Worm (Caenorhabditis elegans): ENCODE measurements around the gene F17E9.5.
A peak's percentile ranks its signal among the peaks of the same experiment; 100 is the strongest.

The F17E9.5 gene

DNA sequence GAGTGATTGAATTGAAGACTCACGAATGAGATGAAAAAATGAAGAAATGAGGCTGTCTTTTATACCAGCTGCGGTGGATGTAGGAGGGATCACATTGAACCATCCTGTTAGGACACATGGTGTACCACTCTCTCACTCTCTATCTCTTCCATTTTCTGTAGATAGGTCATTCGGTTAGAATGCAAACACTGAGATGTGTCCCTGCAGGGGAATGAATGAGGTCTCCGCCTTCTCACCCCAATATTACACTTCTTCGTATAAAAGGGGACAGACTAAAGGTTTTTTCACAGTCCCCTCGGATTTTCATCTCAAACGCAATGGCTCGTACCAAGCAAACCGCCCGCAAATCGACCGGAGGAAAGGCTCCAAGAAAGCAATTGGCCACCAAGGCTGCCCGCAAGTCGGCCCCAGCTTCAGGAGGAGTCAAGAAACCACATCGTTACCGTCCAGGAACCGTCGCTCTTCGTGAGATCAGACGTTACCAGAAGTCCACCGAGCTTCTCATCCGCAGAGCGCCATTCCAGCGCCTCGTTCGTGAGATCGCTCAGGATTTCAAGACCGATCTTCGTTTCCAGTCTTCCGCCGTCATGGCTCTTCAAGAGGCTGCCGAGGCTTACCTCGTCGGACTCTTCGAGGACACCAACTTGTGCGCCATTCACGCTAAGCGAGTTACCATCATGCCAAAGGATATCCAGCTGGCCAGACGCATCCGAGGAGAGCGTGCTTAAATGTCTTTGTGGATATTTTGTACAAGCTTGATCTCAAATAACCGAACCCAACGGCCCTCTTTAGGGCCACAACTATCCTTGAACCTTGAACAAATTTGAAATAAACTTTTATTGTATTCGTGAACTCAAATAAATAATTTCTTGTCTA, 11.4 kb upstream of the F17E9.5 start, which contains the start of gene his-32 (continued):
- peak; percentile 0 for TF ChIP-seq dpl-1 (GFP tag; optimal IDR thresholded peaks at IDR 0.05)

ce11 chrIV:8339636-8340035, 6.0 kb upstream of the F17E9.5 start, which contains the start of gene lgc-6:
Gene lgc-6 (plus strand): TSS chrIV:8339936.
- TF ChIP-seq gei-8 (GFP tag; optimal IDR thresholded peaks at IDR 0.05), result no peak
- TF ChIP-seq daf-19 (GFP tag; conservative IDR thresholded peaks at IDR 0.05), result no peak
- TF ChIP-seq zip-2 (tag; optimal IDR thresholded peaks at IDR 0.05), result no peak
- no peak for TF ChIP-seq vab-7 (GFP tag; IDR thresholded peaks at IDR 0.05)
- TF ChIP-seq nhr-11 (tag; optimal IDR thresholded peaks at IDR 0.05), result no peak
- no peak for TF ChIP-seq fos-1 (tag; optimal IDR thresholded peaks at IDR 0.05)
- TF ChIP-seq nhr-237 (tag; optimal IDR thresholded peaks at IDR 0.05), result no peak
- TF ChIP-seq mdt-29 (GFP tag; IDR thresholded peaks at IDR 0.05), result no peak
- TF ChIP-seq nhr-111 (GFP tag; optimal IDR thresholded peaks at IDR 0.05), result no peak
- no peak for TF ChIP-seq nhr-25 (tag; optimal IDR thresholded peaks at IDR 0.05; ENCODE audit: borderline replicate concordance, insufficient read depth)
- no peak for TF ChIP-seq sdz-12 (GFP tag; optimal IDR thresholded peaks at IDR 0.05)
- no peak for TF ChIP-seq php-3 (GFP tag; IDR thresholded peaks at IDR 0.05)
- TF ChIP-seq dmd-8 (GFP tag; IDR thresholded peaks at IDR 0.05), result no peak
- TF ChIP-seq egl-27 (tag; optimal IDR thresholded peaks at IDR 0.05), result no peak
- TF ChIP-seq daf-8 (GFP tag; IDR thresholded peaks at IDR 0.05), result no peak
- TF ChIP-seq lin-39 (tag; optimal IDR thresholded peaks at IDR 0.05), result no peak
- no peak for TF ChIP-seq ceh-32 (tag; optimal IDR thresholded peaks at IDR 0.05; ENCODE audit: poor library complexity)
- no peak for TF ChIP-seq Y75B8A.6 (GFP tag; IDR thresholded peaks at IDR 0.05)
- TF ChIP-seq attf-4 (tag; optimal IDR thresholded peaks at IDR 0.05), result no peak
- no peak for TF ChIP-seq nhr-6 (tag; optimal IDR thresholded peaks at IDR 0.05)

DNA sequence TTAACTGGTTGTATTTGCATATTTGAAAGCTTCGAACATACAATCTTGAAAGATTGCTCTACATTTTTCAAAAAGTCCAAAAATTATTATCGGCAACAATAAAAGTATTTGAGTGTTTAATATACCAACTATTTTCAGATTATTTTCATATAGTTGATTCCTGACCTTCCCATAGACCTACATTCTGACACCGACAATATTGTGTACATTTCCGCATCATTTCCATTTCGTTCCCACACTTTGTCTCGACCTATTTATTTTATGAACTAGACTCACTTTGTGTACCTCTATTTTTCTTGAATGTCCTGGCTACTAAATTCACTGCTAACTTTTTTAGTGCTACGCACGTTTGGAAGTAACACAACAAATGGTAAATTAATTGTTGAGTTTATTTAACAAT, 3.2 kb upstream of the F17E9.5 start, which contains the start of gene lgc-5:
lgc-5 (plus strand) TSS at position 301 of the 400 bp plus-strand sequence.
- no peak for TF ChIP-seq fos-1 (tag; optimal IDR thresholded peaks at IDR 0.05)
- TF ChIP-seq attf-4 (tag; optimal IDR thresholded peaks at IDR 0.05), result no peak
- no peak for TF ChIP-seq unc-39 (tag; optimal IDR thresholded peaks at IDR 0.05)
- no peak for TF ChIP-seq unc-62 (GFP tag; optimal IDR thresholded peaks at IDR 0.05 in 1 of 2)
- no peak for TF ChIP-seq unc-62 (tag; optimal IDR thresholded peaks at IDR 0.05)
- no peak for TF ChIP-seq nhr-102 (tag; optimal IDR thresholded peaks at IDR 0.05)
- no peak for TF ChIP-seq hlh-30 (tag; optimal IDR thresholded peaks at IDR 0.05; ENCODE audit: insufficient read depth)
- TF ChIP-seq lin-13 (GFP tag; optimal IDR thresholded peaks at IDR 0.05), result no peak
- no peak for TF ChIP-seq zfp-3 (GFP tag; conservative IDR thresholded peaks at IDR 0.05)
- no peak for TF ChIP-seq gei-8 (GFP tag; optimal IDR thresholded peaks at IDR 0.05)
- TF ChIP-seq aha-1 (tag), result no peak

DNA sequence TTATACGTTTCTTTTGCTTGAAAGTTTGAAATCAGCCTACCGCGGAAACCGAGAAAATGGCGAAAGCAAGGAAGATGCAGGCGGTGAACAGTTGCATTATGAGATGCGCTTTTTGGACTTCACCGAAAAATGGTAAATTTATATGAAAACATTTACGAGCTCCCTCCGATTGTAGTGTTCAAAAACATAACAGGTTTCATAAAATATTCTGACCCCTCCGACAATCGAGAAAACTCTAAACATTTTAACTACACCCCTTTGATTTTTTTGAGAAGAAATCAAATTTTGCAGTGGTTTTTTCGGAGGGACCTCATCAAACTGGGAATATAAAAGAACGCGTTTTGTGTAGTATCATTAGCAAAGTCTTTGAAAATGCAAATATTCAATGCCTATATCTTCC, 1.4 kb downstream of the F17E9.5 start, which contains the start of the genes F17E9.18 and F17E9.15:
F17E9.18 (minus strand) TSS at position 101 of the 400 bp plus-strand sequence.
F17E9.15 (plus strand) TSS at position 368 of the 400 bp plus-strand sequence.
- TF ChIP-seq nhr-102 (tag; optimal IDR thresholded peaks at IDR 0.05), result no peak
- TF ChIP-seq lin-38 (GFP tag; IDR thresholded peaks at IDR 0.05), result no peak
- no peak for TF ChIP-seq egl-43 (GFP tag; IDR thresholded peaks at IDR 0.05)
- TF ChIP-seq nhr-25 (tag; optimal IDR thresholded peaks at IDR 0.05; ENCODE audit: borderline replicate concordance, insufficient read depth), result no peak

ce11 chrIV:8348073-8348472, 2.5 kb downstream of the F17E9.5 start, which contains the start of gene F17E9.4:
Gene F17E9.4 (plus strand): TSS chrIV:8348373.
- TF ChIP-seq pqm-1 (tag; optimal IDR thresholded peaks at IDR 0.05) (no peak), set-16 (GFP tag; IDR thresholded peaks at IDR 0.05) (no peak), vab-7 (GFP tag; IDR thresholded peaks at IDR 0.05) (no peak), ztf-7 (tag; optimal IDR thresholded peaks at IDR 0.05) (no peak), daf-8 (GFP tag; IDR thresholded peaks at IDR 0.05) (no peak), ctbp-1 (GFP tag; IDR thresholded peaks at IDR 0.05) (no peak), nhr-76 (tag; optimal IDR thresholded peaks at IDR 0.05) (no peak), ztf-11 (tag; optimal IDR thresholded peaks at IDR 0.05) (no peak), lin-38 (GFP tag; IDR thresholded peaks at IDR 0.05) (no peak), nhr-42 (GFP tag; IDR thresholded peaks at IDR 0.05) (no peak), lin-1 (GFP tag; IDR thresholded peaks at IDR 0.05) (no peak), zip-2 (tag; optimal IDR thresholded peaks at IDR 0.05) (no peak), mes-2 (tag; optimal IDR thresholded peaks at IDR 0.05; ENCODE audit: poor library complexity, severe bottlenecking) (no peak)
